Fruit fly (Drosophila melanogaster) S2 (cell line): ENCODE results near the gene CG43750.

Experiments used
- CG8478 ChIP-seq: fragments of >200 bp; optimal IDR thresholded peaks from 2 replicates; lab custom pipeline; 2018
- CTCF ChIP-seq, 2 experiments: fragments of >200 bp; optimal IDR thresholded peaks; 2 replicates each; lab custom pipeline; 2018

- no peak for TF ChIP-seq CG8478
- peak in 1 of 2 experiments; percentile 27 for TF ChIP-seq CTCF (optimal IDR thresholded peaks at IDR 0.05; lab: Kevin White, UChicago)
These were observed 14.7 kb downstream of the CG43750 start, which contains the start of gene Atxn7 for dm6 chr2L:2375655-2376417.
